Fruit fly (Drosophila melanogaster): ENCODE data around the gene eIF3g1.

The eIF3g1 gene

DNA sequence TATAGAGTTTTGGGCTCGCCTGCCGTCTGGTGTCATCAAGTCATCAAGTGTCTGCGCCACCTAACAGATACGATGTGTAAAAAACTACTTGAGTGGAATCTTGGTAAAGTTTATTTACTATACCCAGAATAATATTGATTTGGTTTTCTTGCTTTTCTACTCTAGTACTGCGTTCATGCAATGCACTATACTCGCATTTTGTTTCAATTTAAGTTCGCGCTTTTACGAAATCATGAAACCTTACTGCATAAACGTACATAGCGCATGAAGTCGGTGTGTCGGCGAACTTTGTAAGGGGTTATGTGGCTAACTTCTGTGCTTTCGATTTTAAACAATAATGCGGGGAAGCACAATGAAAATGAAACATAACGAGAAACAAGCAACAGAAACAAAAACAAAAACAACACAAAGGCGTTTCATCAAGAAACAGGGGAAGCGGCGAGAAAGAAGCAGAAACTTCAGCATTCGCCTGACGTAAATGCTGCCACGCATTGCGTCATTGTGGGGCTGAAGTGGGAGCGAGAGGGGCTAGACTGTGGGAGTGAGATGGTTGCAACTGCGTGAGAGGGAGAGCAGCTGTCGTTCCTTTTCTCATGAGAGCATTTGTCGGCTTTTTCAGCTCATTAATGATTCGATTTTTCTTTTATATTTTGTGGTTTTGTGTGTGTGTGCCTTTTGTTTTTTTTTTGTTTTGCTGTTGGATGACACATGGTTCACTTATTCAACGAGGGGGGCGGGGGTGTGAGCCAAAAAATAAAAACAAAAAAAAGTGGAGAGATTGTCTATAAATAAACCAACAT is 42.2 kb upstream of the eIF3g1 start (continued):
- TF ChIP-seq CG5245 (GFP tag; optimal IDR thresholded peaks at IDR 0.05), result no peak
- no peak for TF ChIP-seq CG11723 (GFP tag; optimal IDR thresholded peaks at IDR 0.05)
- no peak for TF ChIP-seq yki (optimal IDR thresholded peaks at IDR 0.05)
- TF ChIP-seq CG30020 (tag; optimal IDR thresholded peaks at IDR 0.05), result no peak
- TF ChIP-seq sd (tag; optimal IDR thresholded peaks at IDR 0.05), result peak; percentile 95
- peak; percentile 19 for TF ChIP-seq HLHmδ (GFP tag; optimal IDR thresholded peaks at IDR 0.05)
- TF ChIP-seq Gug (GFP tag; IDR thresholded peaks at IDR 0.05), result no peak
- peak; percentile 19 for TF ChIP-seq nau (GFP tag; optimal IDR thresholded peaks at IDR 0.05)
- no peak for TF ChIP-seq h (optimal IDR thresholded peaks at IDR 0.05)
- TF ChIP-seq CG4360 (GFP tag; IDR thresholded peaks at IDR 0.05), result peak; percentile 37; the same call in 1 of the 2 replicates
- no peak for TF ChIP-seq CG14965 (GFP tag; optimal IDR thresholded peaks at IDR 0.05; ENCODE audit: borderline replicate concordance)
- peak; percentile 8 for TF ChIP-seq Ets65A (GFP tag)

DNA sequence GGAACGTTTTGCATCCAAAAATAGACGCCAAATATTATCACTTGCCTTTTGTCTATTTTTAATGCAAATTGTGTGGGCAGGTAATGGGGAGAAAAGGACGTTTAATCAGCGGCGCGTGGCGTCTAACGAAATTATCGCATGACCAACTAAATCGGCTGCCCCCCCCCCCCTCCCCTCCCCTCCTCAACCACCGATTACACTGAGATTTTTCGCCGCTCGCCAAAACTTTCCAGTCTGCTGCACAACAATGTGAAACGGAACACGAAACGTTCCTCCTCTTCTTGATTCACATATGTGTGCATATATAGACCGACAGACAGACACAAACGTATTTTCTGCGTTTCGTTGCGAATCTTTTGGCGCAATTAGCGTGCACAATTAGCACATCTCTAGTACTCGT is 41.0 kb upstream of the eIF3g1 start:
- TF ChIP-seq crol (GFP tag; IDR thresholded peaks at IDR 0.05), result peak; percentile 60
- TF ChIP-seq Med (GFP tag), result peak; percentile 69
- no peak for TF ChIP-seq CG17186 (GFP tag; optimal IDR thresholded peaks at IDR 0.05)
- no peak for TF ChIP-seq Gug (GFP tag; IDR thresholded peaks at IDR 0.05)
- no peak for TF ChIP-seq CG4360 (GFP tag; IDR thresholded peaks at IDR 0.05)
- TF ChIP-seq gro (GFP tag; optimal IDR thresholded peaks at IDR 0.05), result no peak
- TF ChIP-seq fd3F (GFP tag; optimal IDR thresholded peaks at IDR 0.05), result no peak
- no peak for TF ChIP-seq CG13123 (GFP tag; optimal IDR thresholded peaks at IDR 0.05)
- TF ChIP-seq mirr (GFP tag; optimal IDR thresholded peaks at IDR 0.05), result no peak
- TF ChIP-seq Meics (GFP tag; optimal IDR thresholded peaks at IDR 0.05), result no peak
- TF ChIP-seq chm (GFP tag; IDR thresholded peaks at IDR 0.05), result no peak
- TF ChIP-seq MESR4 (GFP tag; optimal IDR thresholded peaks at IDR 0.05), result no peak
- peak; percentile 83 for TF ChIP-seq pfk (GFP tag; optimal IDR thresholded peaks at IDR 0.05)
- no peak for TF ChIP-seq phol (tag; optimal IDR thresholded peaks at IDR 0.05)
- TF ChIP-seq dpn (GFP tag; optimal IDR thresholded peaks at IDR 0.05), result no peak
- no peak for TF ChIP-seq dmrt11E (tag; optimal IDR thresholded peaks at IDR 0.05)
- TF ChIP-seq Lpt (GFP tag; optimal IDR thresholded peaks at IDR 0.05), result no peak
- no peak for TF ChIP-seq CG4617 (GFP tag; optimal IDR thresholded peaks at IDR 0.05; ENCODE audit: borderline replicate concordance)
- TF ChIP-seq ham (GFP tag; IDR thresholded peaks at IDR 0.05), result no peak
- TF ChIP-seq Myb (GFP tag; optimal IDR thresholded peaks at IDR 0.05), result no peak

DNA sequence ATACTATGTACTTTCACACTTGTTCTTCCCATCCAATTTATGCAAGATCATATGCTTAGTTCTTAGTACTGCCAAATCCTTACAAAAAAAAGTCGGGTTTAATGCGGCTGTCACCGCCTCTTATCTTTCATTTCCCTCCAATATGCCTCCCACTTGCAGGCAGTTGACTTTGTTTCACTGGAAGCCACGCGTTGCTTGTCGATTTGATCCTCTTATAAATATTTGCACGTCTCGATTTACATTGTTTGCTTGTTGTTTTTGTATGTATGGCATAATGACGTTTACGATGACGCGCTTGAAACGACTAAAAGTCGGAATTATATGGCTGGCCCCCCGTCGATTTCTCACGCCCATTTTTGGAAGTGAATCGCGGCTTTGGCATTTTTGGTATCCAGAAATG is 38.8 kb upstream of the eIF3g1 start:
- TF ChIP-seq Abd-B (GFP tag; optimal IDR thresholded peaks at IDR 0.05) (no peak), gem (tag; optimal IDR thresholded peaks at IDR 0.05) (peak; percentile 12), Asciz (GFP tag; optimal IDR thresholded peaks at IDR 0.05) (peak; percentile 5), nom (GFP tag; optimal IDR thresholded peaks at IDR 0.05) (peak; percentile 1)

DNA sequence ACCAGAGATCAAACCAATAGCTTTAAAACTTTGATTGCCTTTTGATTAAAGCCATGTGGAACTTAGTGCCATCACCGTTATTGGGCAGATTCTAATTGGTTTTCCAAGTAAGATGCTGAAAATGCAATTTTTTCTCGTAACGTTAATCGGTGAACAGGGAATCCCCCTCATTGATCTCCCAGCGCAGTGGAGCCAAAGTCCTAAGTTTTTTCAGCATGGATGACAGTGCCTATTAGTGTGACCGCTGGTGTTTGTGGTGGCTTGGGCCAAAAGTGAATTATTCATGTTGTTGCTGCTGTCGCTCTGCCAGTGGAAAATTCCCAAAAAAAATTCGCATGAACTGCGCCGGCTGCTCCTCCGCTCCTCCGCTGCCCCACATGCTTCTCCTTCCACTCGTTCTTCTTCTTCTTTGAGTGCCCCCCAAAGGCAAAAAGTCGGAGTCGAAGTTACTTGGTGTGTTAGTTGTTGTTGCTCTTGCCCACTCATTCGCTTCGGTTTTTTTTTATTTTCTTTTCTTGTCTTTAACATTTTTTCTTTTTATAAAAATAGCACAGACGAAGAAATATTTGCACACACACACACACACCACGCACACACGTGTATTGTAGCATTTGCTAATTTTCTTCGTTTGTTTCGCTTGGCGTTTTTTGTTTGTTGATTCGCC is 37.9 kb upstream of the eIF3g1 start:
- no peak for TF ChIP-seq zf30C (GFP tag; optimal IDR thresholded peaks at IDR 0.05)
- no peak for TF ChIP-seq cato (GFP tag; optimal IDR thresholded peaks at IDR 0.05; ENCODE audit: borderline replicate concordance)
- TF ChIP-seq Bdp1 (GFP tag; optimal IDR thresholded peaks at IDR 0.05), result no peak
- TF ChIP-seq CG2116 (GFP tag; optimal IDR thresholded peaks at IDR 0.05), result no peak
- no peak for TF ChIP-seq CG33557 (GFP tag; optimal IDR thresholded peaks at IDR 0.05)
- no peak for TF ChIP-seq nau (GFP tag; optimal IDR thresholded peaks at IDR 0.05)
- TF ChIP-seq pan (optimal IDR thresholded peaks at IDR 0.05), result no peak
- TF ChIP-seq pan (GFP tag; optimal IDR thresholded peaks at IDR 0.05 in 1 of 2, IDR thresholded peaks at IDR 0.05 in 1 of 2), result no peak
- no peak for TF ChIP-seq CG12391 (tag; optimal IDR thresholded peaks at IDR 0.05)
- peak; percentile 21; the same call in 1 of the 2 replicates for TF ChIP-seq slbo (GFP tag; IDR thresholded peaks at IDR 0.05)
- no peak for TF ChIP-seq CG18011 (GFP tag; optimal IDR thresholded peaks at IDR 0.05)
- TF ChIP-seq ash1 (GFP tag; optimal IDR thresholded peaks at IDR 0.05), result no peak
- 0 out of 2 replicates have a peak, but pooled peaks have one; percentile 42 for TF ChIP-seq al (GFP tag; IDR thresholded peaks at IDR 0.05)
